Worm (Caenorhabditis elegans): Measurements from ENCODE around the gene pmp-1.

Gene pmp-1

ce11 chrII:6891838-6892237, 8.3 kb upstream of the pmp-1 start (continued):
- TF ChIP-seq nhr-25 (tag; optimal IDR thresholded peaks at IDR 0.05; ENCODE audit: borderline replicate concordance, insufficient read depth), result no peak
- no peak for TF ChIP-seq mxl-2 (GFP tag; conservative IDR thresholded peaks at IDR 0.05)
- 0 out of 2 replicates have a peak, but pooled peaks have one; percentile 39 for TF ChIP-seq php-3 (GFP tag; IDR thresholded peaks at IDR 0.05)
- peak in 1 of 2 experiments; percentile 13 for TF ChIP-seq hif-1 (tag; optimal IDR thresholded peaks at IDR 0.05)
- peak in 1 of 2 experiments; percentile 92 for TF ChIP-seq unc-62 (GFP tag; optimal IDR thresholded peaks at IDR 0.05 in 1 of 2)
- TF ChIP-seq unc-62 (tag; optimal IDR thresholded peaks at IDR 0.05), result no peak
- TF ChIP-seq sdz-12 (GFP tag; optimal IDR thresholded peaks at IDR 0.05), result no peak
- no peak for TF ChIP-seq dpl-1 (GFP tag; optimal IDR thresholded peaks at IDR 0.05)
- TF ChIP-seq nhr-111 (GFP tag; optimal IDR thresholded peaks at IDR 0.05), result no peak
- TF ChIP-seq ctbp-1 (GFP tag; IDR thresholded peaks at IDR 0.05), result no peak
- TF ChIP-seq nhr-6 (tag; optimal IDR thresholded peaks at IDR 0.05), result no peak
- TF ChIP-seq nhr-76 (tag; optimal IDR thresholded peaks at IDR 0.05), result peak; percentile 27
- peak; percentile 78 for TF ChIP-seq nhr-77 (tag; optimal IDR thresholded peaks at IDR 0.05)
- no peak for TF ChIP-seq ceh-32 (tag; optimal IDR thresholded peaks at IDR 0.05; ENCODE audit: poor library complexity)
- TF ChIP-seq nhr-11 (tag; optimal IDR thresholded peaks at IDR 0.05), result peak; percentile 48
- no peak for TF ChIP-seq ces-1 (GFP tag; optimal IDR thresholded peaks at IDR 0.05)
- TF ChIP-seq skn-1 (tag; optimal IDR thresholded peaks at IDR 0.05), result no peak
- TF ChIP-seq mes-2 (tag; optimal IDR thresholded peaks at IDR 0.05; ENCODE audit: poor library complexity, severe bottlenecking), result peak; percentile 30
- no peak for TF ChIP-seq nhr-48 (tag; optimal IDR thresholded peaks at IDR 0.05)
- peak; percentile 9; the same call in 1 of the 2 replicates for TF ChIP-seq hmg-1.1 (GFP tag; IDR thresholded peaks at IDR 0.05)
- TF ChIP-seq lin-38 (GFP tag; IDR thresholded peaks at IDR 0.05), result no peak
- no peak for TF ChIP-seq rbr-2 (tag; optimal IDR thresholded peaks at IDR 0.05)
- no peak for TF ChIP-seq duxl-1 (tag; optimal IDR thresholded peaks at IDR 0.05; ENCODE audit: poor library complexity)
- TF ChIP-seq lin-15B (tag; optimal IDR thresholded peaks at IDR 0.05), result no peak
- no peak for TF ChIP-seq nhr-102 (tag; optimal IDR thresholded peaks at IDR 0.05)
- peak; percentile 56 for TF ChIP-seq mxl-3 (GFP tag; optimal IDR thresholded peaks at IDR 0.05)

DNA sequence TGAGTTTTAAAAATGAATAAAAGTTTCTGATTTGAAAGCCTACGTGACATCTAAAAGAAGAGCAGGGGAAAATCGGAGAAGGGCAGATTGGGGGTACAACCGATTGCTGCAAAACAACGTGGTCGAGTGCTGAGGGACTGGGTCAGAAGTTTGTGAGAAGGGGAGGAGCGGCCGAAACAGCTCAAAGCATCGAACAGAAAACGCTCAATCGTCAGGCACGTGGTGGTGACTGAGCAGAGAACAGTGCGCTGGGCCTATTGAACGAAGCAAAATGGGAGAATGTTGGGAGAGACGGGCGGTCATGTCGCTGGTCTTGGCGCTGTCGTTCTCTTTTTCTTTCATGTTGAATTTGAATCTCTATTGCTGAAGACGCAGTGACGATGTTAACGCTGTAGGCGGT, 7.6 kb upstream of the pmp-1 start:
- TF ChIP-seq F49E8.2 (tag; optimal IDR thresholded peaks at IDR 0.05; ENCODE audit: borderline replicate concordance) (no peak), egl-43 (GFP tag; IDR thresholded peaks at IDR 0.05) (peak; percentile 74), spr-3 (GFP tag; optimal IDR thresholded peaks at IDR 0.05) (peak; percentile 51), zip-2 (tag; optimal IDR thresholded peaks at IDR 0.05) (no peak), hlh-30 (tag; optimal IDR thresholded peaks at IDR 0.05; ENCODE audit: insufficient read depth) (peak; percentile 92), lin-29 (GFP tag; IDR thresholded peaks at IDR 0.05) (no peak), nhr-28 (tag; optimal IDR thresholded peaks at IDR 0.05) (peak; percentile 86), zfp-2 (tag; optimal IDR thresholded peaks at IDR 0.05) (no peak), ZK546.5 (tag; optimal IDR thresholded peaks at IDR 0.05) (no peak), nhr-111 (GFP tag; optimal IDR thresholded peaks at IDR 0.05) (no peak), nhr-11 (tag; optimal IDR thresholded peaks at IDR 0.05) (peak; percentile 84), unc-130 (GFP tag; optimal IDR thresholded peaks at IDR 0.05) (no peak), pha-4 (GFP tag; IDR thresholded peaks at IDR 0.05) (no peak), pha-4 (tag; optimal IDR thresholded peaks at IDR 0.05) (no peak), unc-39 (tag; optimal IDR thresholded peaks at IDR 0.05) (no peak), lin-13 (GFP tag; optimal IDR thresholded peaks at IDR 0.05) (peak; percentile 56), T20F7.1 (GFP tag; optimal IDR thresholded peaks at IDR 0.05) (no peak), ceh-82 (tag; optimal IDR thresholded peaks at IDR 0.05) (no peak), ces-1 (GFP tag; optimal IDR thresholded peaks at IDR 0.05) (no peak), F44E2.7 (GFP tag; IDR thresholded peaks at IDR 0.05) (no peak), nhr-77 (tag; optimal IDR thresholded peaks at IDR 0.05) (peak; percentile 67), aha-1 (tag) (peak; percentile 99), lsy-2 (tag; optimal IDR thresholded peaks at IDR 0.05) (peak in 1 of 2 experiments; percentile 54), skn-1 (tag; optimal IDR thresholded peaks at IDR 0.05) (no peak), jun-1 (tag; optimal IDR thresholded peaks at IDR 0.05) (no peak), daf-8 (GFP tag; IDR thresholded peaks at IDR 0.05) (no peak), hmg-1.1 (GFP tag; IDR thresholded peaks at IDR 0.05) (peak; percentile 66), F37D6.2 (tag; optimal IDR thresholded peaks at IDR 0.05) (no peak), dmd-8 (GFP tag; IDR thresholded peaks at IDR 0.05) (0 out of 2 replicates have a peak, but pooled peaks have one; percentile 56), F26F4.8 (GFP tag; conservative IDR thresholded peaks at IDR 0.05) (no peak), dmd-6 (GFP tag; IDR thresholded peaks at IDR 0.05) (peak; percentile 71)

Measured in whole organism, L4 larva.